Fruit fly (Drosophila melanogaster) whole organism, prepupa: ENCODE data around the gene Zip88E.

ENCODE experiments used
- Blimp-1 ChIP-seq: fragments of 200-800 bp; sonication (Bioruptor generic); optimal IDR thresholded peaks from 3 replicates; lab custom pipeline; 2017; ENCODE audit warnings: missing biosample characterization, missing genetic modification characterization, mild to moderate bottlenecking, moderate library complexity, missing genetic modification reagents
- CG10669 ChIP-seq: fragments of 200-800 bp; sonication (Bioruptor generic); optimal IDR thresholded peaks from 3 replicates; lab custom pipeline; 2018; ENCODE audit warnings: missing biosample characterization, mild to moderate bottlenecking, missing genetic modification characterization, moderate library complexity
- CG11294 ChIP-seq: fragments of 200-800 bp; sonication (Bioruptor generic); IDR thresholded peaks from 2 replicates; pipeline ENCODE4 v1.3.6; 2022; ENCODE audit warnings: missing biosample characterization, missing genetic modification characterization
- CG16779 ChIP-seq: fragments of 200-800 bp; sonication (Bioruptor generic); optimal IDR thresholded peaks from 3 replicates; lab custom pipeline; 2017; ENCODE audit warnings: missing biosample characterization, mild to moderate bottlenecking, missing genetic modification characterization
- CG31627 ChIP-seq: fragments of 200-800 bp; sonication (Bioruptor generic); optimal IDR thresholded peaks from 3 replicates; lab custom pipeline; 2016; ENCODE audit warnings: missing biosample characterization, missing genetic modification characterization
- CG3919 ChIP-seq: fragments of 200-800 bp; sonication (Bioruptor generic); optimal IDR thresholded peaks from 3 replicates; lab custom pipeline; 2016; ENCODE audit warnings: missing biosample characterization, missing genetic modification characterization
- CG6276 ChIP-seq: fragments of 200-800 bp; sonication (Bioruptor generic); optimal IDR thresholded peaks from 2 replicates; lab custom pipeline; 2017; ENCODE audit warnings: missing biosample characterization, mild to moderate bottlenecking, missing genetic modification characterization
- CG9139 ChIP-seq: fragments of 200-800 bp; sonication (Bioruptor generic); optimal IDR thresholded peaks from 3 replicates; lab custom pipeline; 2017; ENCODE audit warnings: missing biosample characterization, mild to moderate bottlenecking, missing genetic modification characterization
- Eip78C ChIP-seq: fragments of 200-800 bp; sonication (Bioruptor generic); peaks from one replicate; lab custom pipeline; 2016; ENCODE audit warnings: missing biosample characterization, missing genetic modification characterization
- Hr38 ChIP-seq: sonication (Bioruptor generic); optimal IDR thresholded peaks from 2 replicates; lab custom pipeline; 2016; ENCODE audit warnings: missing biosample characterization, missing genetic modification characterization
- Met ChIP-seq: fragments of 200-800 bp; sonication (Bioruptor generic); optimal IDR thresholded peaks from 3 replicates; lab custom pipeline; 2016; ENCODE audit warnings: missing biosample characterization, missing genetic modification characterization
- Smox ChIP-seq: fragments of 200-800 bp; sonication (Bioruptor generic); optimal IDR thresholded peaks from 3 replicates; lab custom pipeline; 2016; ENCODE audit warnings: missing biosample characterization, missing genetic modification characterization
- acj6 ChIP-seq: fragments of 200-800 bp; sonication (Bioruptor generic); optimal IDR thresholded peaks from 3 replicates; lab custom pipeline; 2016; ENCODE audit warnings: missing biosample characterization, missing genetic modification characterization
- cyc ChIP-seq: fragments of 200-800 bp; sonication (Bioruptor generic); optimal IDR thresholded peaks from 3 replicates; lab custom pipeline; 2016; ENCODE audit warnings: missing biosample characterization, missing genetic modification characterization
- dsx ChIP-seq: fragments of 200-800 bp; optimal IDR thresholded peaks from 3 replicates; lab custom pipeline; 2019; ENCODE audit warnings: missing biosample characterization, mild to moderate bottlenecking, missing genetic modification characterization, moderate library complexity; ENCODE audit not compliant: poor library complexity, severe bottlenecking
- esn ChIP-seq: fragments of 200-800 bp; sonication (Bioruptor generic); optimal IDR thresholded peaks from 2 replicates; lab custom pipeline; 2016; ENCODE audit warnings: missing biosample characterization, mild to moderate bottlenecking, missing genetic modification characterization, moderate library complexity
- fd85E ChIP-seq: fragments of 200-800 bp; sonication (Bioruptor generic); optimal IDR thresholded peaks from 3 replicates; lab custom pipeline; 2016; ENCODE audit warnings: missing biosample characterization, missing genetic modification characterization
- net ChIP-seq: fragments of 200-800 bp; sonication (Bioruptor generic); optimal IDR thresholded peaks from 3 replicates; lab custom pipeline; 2016; ENCODE audit warnings: missing biosample characterization, missing genetic modification characterization
- pdm3 ChIP-seq: fragments of 200-800 bp; sonication (Bioruptor generic); optimal IDR thresholded peaks from 3 replicates; lab custom pipeline; 2016; ENCODE audit warnings: missing biosample characterization, missing genetic modification characterization
- salr ChIP-seq, 2 experiments: fragments of 200-800 bp; sonication (Bioruptor generic); optimal IDR thresholded peaks; 3 replicates each; lab custom pipeline; 2016 to 2018; ENCODE audit warnings: missing biosample characterization in 2 of 2, missing genetic modification characterization in 2 of 2, mild to moderate bottlenecking in 1 of 2
- ss ChIP-seq, 2 experiments: fragments of 200-800 bp; sonication (Bioruptor generic); optimal IDR thresholded peaks; 2 replicates in 1 of 2; 3 replicates in 1 of 2; lab custom pipeline; 2017 to 2018; ENCODE audit warnings: mild to moderate bottlenecking in 2 of 2, missing biosample characterization in 2 of 2, missing genetic modification characterization in 2 of 2, moderate library complexity in 1 of 2
- svp ChIP-seq: fragments of 200-800 bp; sonication (Bioruptor generic); peaks from one replicate; lab custom pipeline; 2016; ENCODE audit warnings: missing biosample characterization, missing genetic modification characterization
- vri ChIP-seq: fragments of 200-800 bp; sonication (Bioruptor generic); optimal IDR thresholded peaks from 3 replicates; lab custom pipeline; 2016; ENCODE audit warnings: missing biosample characterization, mild to moderate bottlenecking, missing genetic modification characterization

Gene Zip88E

dm6 chr3R:15280619-15281334 lies 12.3 kb downstream of the Zip88E start (continued):
- TF ChIP-seq Hr38 (GFP tag; lab: Kevin White, UChicago), result no peak
- peak; percentile 15 for TF ChIP-seq dsx (GFP tag; lab: Kevin White, UChicago)
- TF ChIP-seq cyc (GFP tag; lab: Kevin White, UChicago), result peak; percentile 72
- TF ChIP-seq CG31627, result peak; percentile 48
- TF ChIP-seq esn (GFP tag; lab: Kevin White, UChicago), result peak; percentile 87
- peak; percentile 67 for TF ChIP-seq CG6276 (GFP tag; lab: Kevin White, UChicago)
- no peak for TF ChIP-seq CG9139
- no peak for TF ChIP-seq CG10669 (GFP tag; lab: Kevin White, UChicago)
- peak; percentile 52 for TF ChIP-seq net (GFP tag; lab: Kevin White, UChicago)

DNA sequence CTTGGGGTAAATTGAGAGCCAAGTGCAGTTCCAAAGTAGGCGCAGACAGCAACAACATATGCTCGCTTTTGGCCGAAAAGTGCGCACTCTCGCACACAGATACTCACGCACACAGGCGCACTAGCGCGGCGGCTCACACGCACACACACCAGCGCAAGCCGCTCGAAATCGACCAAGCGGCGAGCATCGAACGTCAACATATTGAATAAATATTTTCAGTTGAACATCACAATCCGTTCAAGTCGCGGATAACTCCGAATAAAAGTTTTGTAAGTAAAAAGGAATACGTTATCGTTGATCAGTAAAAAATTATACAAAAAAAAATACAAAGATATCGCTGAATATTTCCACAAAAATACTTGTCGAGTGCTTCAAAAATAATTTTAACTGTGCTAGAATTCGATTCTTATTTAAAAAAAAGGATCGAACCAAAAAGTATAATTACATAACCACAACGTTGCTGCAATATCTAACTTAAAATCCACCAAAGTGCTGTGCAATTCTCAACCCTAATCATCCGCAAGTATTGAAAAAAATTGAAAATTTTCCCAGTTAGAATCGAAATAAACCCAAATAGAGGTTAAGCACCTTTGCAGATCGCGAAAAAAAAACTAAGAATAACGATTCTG lies 13.0 kb downstream of the Zip88E start:
- TF ChIP-seq Smox, result no peak
- TF ChIP-seq Eip78C (GFP tag; lab: Kevin White, UChicago), result peak; percentile 44
- TF ChIP-seq CG16779 (tag; lab: Kevin White, UChicago), result no peak

DNA sequence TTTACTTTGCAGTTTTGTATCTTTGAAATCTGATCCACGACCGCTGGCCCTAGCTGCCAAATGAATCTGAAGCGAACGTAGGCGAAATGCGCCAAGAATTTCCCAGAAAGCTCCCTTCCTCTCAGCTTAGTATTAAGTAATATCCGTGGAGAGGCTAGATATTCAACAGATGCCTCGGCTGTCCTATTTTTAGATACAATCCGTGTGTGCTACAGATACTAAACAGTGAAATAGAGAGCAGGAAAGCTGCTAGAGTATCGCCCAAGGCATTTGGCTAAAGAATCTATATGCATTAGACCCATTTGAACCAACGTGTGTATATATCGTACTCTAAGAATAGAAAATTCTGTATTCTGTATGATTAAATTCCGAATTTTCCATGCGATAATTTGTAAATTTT lies 13.9 kb downstream of the Zip88E start:
- no peak for TF ChIP-seq ss (GFP tag; optimal IDR thresholded peaks at IDR 0.05; lab: Kevin White, UChicago)
- no peak for TF ChIP-seq cyc (GFP tag; lab: Kevin White, UChicago)
- no peak for TF ChIP-seq CG11294 (GFP tag; lab: Robert Waterston, UW)
- no peak for TF ChIP-seq esn (GFP tag; lab: Kevin White, UChicago)
- TF ChIP-seq Hr38 (GFP tag; lab: Kevin White, UChicago), result no peak
- TF ChIP-seq Blimp-1 (GFP tag; lab: Kevin White, UChicago), result no peak
- TF ChIP-seq acj6, result no peak
- TF ChIP-seq svp (GFP tag; lab: Kevin White, UChicago), result no peak
- no peak for TF ChIP-seq Met (GFP tag; lab: Kevin White, UChicago)
- TF ChIP-seq Eip78C (GFP tag; lab: Kevin White, UChicago), result no peak
- TF ChIP-seq vri (GFP tag; lab: Kevin White, UChicago), result no peak
- no peak for TF ChIP-seq Smox
- no peak for TF ChIP-seq CG3919 (GFP tag; lab: Kevin White, UChicago)
- no peak for TF ChIP-seq pdm3 (GFP tag; lab: Kevin White, UChicago)
- no peak for TF ChIP-seq fd85E (GFP tag; lab: Kevin White, UChicago)
- TF ChIP-seq salr (GFP tag; optimal IDR thresholded peaks at IDR 0.05; lab: Kevin White, UChicago), result no peak
- TF ChIP-seq, all 60 proteins: peak for 0

DNA sequence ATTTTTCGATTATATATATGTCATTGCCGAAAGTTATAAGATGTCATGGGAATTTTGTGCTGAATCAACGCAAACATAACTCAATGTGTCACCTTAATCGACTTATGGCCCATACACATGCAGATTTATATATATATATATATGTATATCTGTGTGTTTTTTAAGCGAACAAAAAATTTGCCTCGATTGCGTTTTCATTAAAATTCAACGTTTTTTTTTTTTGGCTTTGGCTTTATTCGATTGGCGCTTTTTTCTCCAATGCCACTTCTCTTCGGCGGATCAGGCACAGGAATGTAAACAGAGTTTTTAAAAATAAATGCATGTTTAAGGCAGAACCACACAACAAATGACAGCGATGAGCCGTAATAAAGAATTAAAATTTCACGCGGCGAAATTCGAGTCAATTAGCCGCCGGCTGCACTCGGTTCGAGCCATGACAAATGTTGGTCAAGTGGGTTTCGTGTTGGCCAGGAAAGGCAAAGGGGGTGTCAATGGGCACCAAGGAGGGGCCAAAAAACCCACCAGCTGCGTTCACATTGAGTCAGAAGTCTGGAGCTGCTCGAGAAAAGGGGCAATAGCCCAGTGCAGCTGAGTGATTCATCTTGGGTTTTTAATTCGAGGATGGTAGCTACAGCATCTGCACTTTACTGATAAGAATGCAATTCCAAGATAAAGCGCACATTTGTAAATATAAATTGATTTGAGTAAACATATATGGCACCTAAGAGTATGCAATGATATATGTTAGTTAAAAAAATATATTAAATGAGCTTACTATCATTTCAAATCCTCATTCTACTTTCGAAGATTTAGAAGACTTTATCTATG lies 14.7 kb downstream of the Zip88E start:
- peak; percentile 62 for TF ChIP-seq svp (GFP tag; lab: Kevin White, UChicago)
- no peak for TF ChIP-seq cyc (GFP tag; lab: Kevin White, UChicago)
- TF ChIP-seq Eip78C (GFP tag; lab: Kevin White, UChicago), result peak; percentile 48
- TF ChIP-seq, all 60 proteins: peak for 2

dm6 chr3R:15286024-15286692 lies 17.7 kb downstream of the Zip88E start:
- TF ChIP-seq CG6276 (GFP tag; lab: Kevin White, UChicago), result no peak
- TF ChIP-seq CG10669 (GFP tag; lab: Kevin White, UChicago), result peak; percentile 40

DNA sequence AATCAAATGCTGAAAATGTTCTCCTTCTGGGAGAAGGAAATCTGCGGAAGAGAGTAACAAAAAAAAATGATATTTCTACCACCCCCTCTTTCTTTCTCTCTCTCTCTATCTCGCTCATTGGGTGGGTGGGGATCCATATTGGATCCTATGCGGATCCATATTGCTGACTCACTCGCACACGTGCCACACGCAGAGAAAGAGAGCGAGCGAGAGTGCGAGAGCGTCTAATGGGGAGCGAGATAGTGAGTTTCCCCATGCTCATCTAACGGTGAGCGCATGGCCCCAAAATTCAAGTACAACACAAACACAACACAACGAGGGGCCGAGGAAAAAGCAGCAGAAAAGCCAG lies 18.2 kb downstream of the Zip88E start:
- TF ChIP-seq CG6276 (GFP tag; lab: Kevin White, UChicago) (peak; percentile 31), CG16779 (tag; lab: Kevin White, UChicago) (no peak), Eip78C (GFP tag; lab: Kevin White, UChicago) (no peak), pdm3 (GFP tag; lab: Kevin White, UChicago) (no peak)
